Worm (Caenorhabditis elegans) whole organism, young adult: ENCODE results near the gene scrm-5.

Experiments used
- B0336.3 ChIP-seq: fragments of 200-800 bp; sonication (Bioruptor generic); IDR thresholded peaks from 2 replicates; pipeline ENCODE4 v1.3.6; 2022; ENCODE audit warnings: missing genetic modification characterization, missing compliant biosample characterization
- C06A6.2 ChIP-seq: fragments of 200-800 bp; sonication (Bioruptor generic); conservative IDR thresholded peaks from 2 replicates; pipeline ENCODE4 v1.3.6; 2022; ENCODE audit warnings: missing genetic modification characterization, missing compliant biosample characterization
- D2030.7 ChIP-seq: fragments of 200-800 bp; sonication (Bioruptor generic); IDR thresholded peaks from 2 replicates; pipeline ENCODE4 v1.3.6; 2022; ENCODE audit warnings: missing genetic modification reagents, missing genetic modification characterization, missing compliant biosample characterization
- F37B4.10 ChIP-seq: fragments of 200-800 bp; sonication (Bioruptor generic); IDR thresholded peaks from 2 replicates; pipeline ENCODE4 v1.3.6; 2022; ENCODE audit warnings: missing genetic modification characterization, missing compliant biosample characterization
- K11D2.4 ChIP-seq: fragments of 200-800 bp; sonication (Bioruptor generic); IDR thresholded peaks from 2 replicates; pipeline ENCODE4 v1.3.6; 2022; ENCODE audit warnings: missing genetic modification reagents, missing genetic modification characterization, missing compliant biosample characterization
- Y53G8AR.9 ChIP-seq: fragments of 200-800 bp; sonication (Bioruptor generic); conservative IDR thresholded peaks from 2 replicates; pipeline ENCODE4 v1.3.6; 2022; ENCODE audit warnings: missing genetic modification reagents, missing genetic modification characterization, missing compliant biosample characterization
- Y56A3A.18 ChIP-seq: fragments of 200-800 bp; sonication (Bioruptor generic); IDR thresholded peaks from 2 replicates; pipeline ENCODE4 v1.3.6; 2022; ENCODE audit warnings: missing genetic modification reagents, missing genetic modification characterization, missing compliant biosample characterization
- Y79H2A.3 ChIP-seq: fragments of 200-800 bp; sonication (Bioruptor generic); conservative IDR thresholded peaks from 2 replicates; pipeline ENCODE4 v1.3.6; 2022; ENCODE audit warnings: missing genetic modification reagents, missing genetic modification characterization, missing compliant biosample characterization
- Y95B8A.8 ChIP-seq: fragments of 200-800 bp; sonication (Bioruptor generic); IDR thresholded peaks from 2 replicates; pipeline ENCODE4 v1.3.6; 2022; ENCODE audit warnings: missing genetic modification reagents, missing genetic modification characterization, missing compliant biosample characterization
- attf-3 ChIP-seq: fragments of 200-800 bp; sonication (Bioruptor generic); conservative IDR thresholded peaks from 2 replicates; pipeline ENCODE4 v1.3.6; 2022; ENCODE audit warnings: missing genetic modification reagents, missing genetic modification characterization, missing compliant biosample characterization
- bed-1 ChIP-seq: fragments of 200-800 bp; sonication (Bioruptor generic); IDR thresholded peaks from 2 replicates; pipeline ENCODE4 v1.3.6; 2022; ENCODE audit warnings: missing genetic modification reagents, missing genetic modification characterization, missing compliant biosample characterization
- bed-2 ChIP-seq: fragments of 200-800 bp; sonication (Bioruptor generic); IDR thresholded peaks from 2 replicates; pipeline ENCODE4 v1.3.6; 2022; ENCODE audit warnings: missing genetic modification reagents, missing genetic modification characterization, missing compliant biosample characterization
- cebp-1 ChIP-seq, 2 experiments: fragments of 200-800 bp in 1 of 2; sonication (Bioruptor generic) in 1 of 2; sonication (generic microtip) in 1 of 2; IDR thresholded peaks in 1 of 2; optimal IDR thresholded peaks in 1 of 2; 2 replicates each; pipeline versions ENCODE4 v1.3.6 to Lab custom; 2017 to 2022; ENCODE audit warnings: missing compliant biosample characterization in 2 of 2, missing genetic modification characterization in 2 of 2, mild to moderate bottlenecking in 1 of 2, missing genetic modification reagents in 1 of 2, moderate library complexity in 1 of 2
- ceh-91 ChIP-seq: fragments of 200-800 bp; sonication (Bioruptor generic); IDR thresholded peaks from 2 replicates; pipeline ENCODE4 v1.3.6; 2022; ENCODE audit warnings: missing genetic modification reagents, missing genetic modification characterization, missing compliant biosample characterization
- chd-7 ChIP-seq: sonication (generic microtip); optimal IDR thresholded peaks from 2 replicates; lab custom pipeline; 2016; ENCODE audit warnings: mild to moderate bottlenecking, missing genetic modification characterization, moderate library complexity, missing compliant biosample characterization
- dox-1 ChIP-seq: fragments of 200-800 bp; sonication (Bioruptor generic); IDR thresholded peaks from 2 replicates; pipeline ENCODE4 v1.3.6; 2022; ENCODE audit warnings: missing genetic modification reagents, missing genetic modification characterization, missing compliant biosample characterization
- dpff-1 ChIP-seq: sonication (generic microtip); optimal IDR thresholded peaks from 2 replicates; lab custom pipeline; 2017; ENCODE audit warnings: mild to moderate bottlenecking, missing genetic modification characterization, missing compliant biosample characterization
- efl-1 ChIP-seq: fragments of 150-350 bp; optimal IDR thresholded peaks from 2 replicates; lab custom pipeline; 2014; ENCODE audit warnings: missing biosample characterization, missing genetic modification reagents, missing genetic modification characterization
- egl-18 ChIP-seq: fragments of 200-800 bp; sonication (Bioruptor generic); IDR thresholded peaks from 2 replicates; pipeline ENCODE4 v1.3.6; 2022; ENCODE audit warnings: missing genetic modification reagents, missing genetic modification characterization, missing compliant biosample characterization
- egl-44 ChIP-seq: fragments of 200-800 bp; sonication (Bioruptor generic); IDR thresholded peaks from 2 replicates; pipeline ENCODE4 v1.3.6; 2022; ENCODE audit warnings: missing genetic modification reagents, missing genetic modification characterization, missing compliant biosample characterization
- egrh-3 ChIP-seq: fragments of 200-800 bp; sonication (Bioruptor generic); IDR thresholded peaks from 2 replicates; pipeline ENCODE4 v1.3.6; 2022; ENCODE audit warnings: missing genetic modification reagents, missing genetic modification characterization, missing compliant biosample characterization
- ekl-4 ChIP-seq: fragments of 200-800 bp; sonication (Bioruptor generic); IDR thresholded peaks from 2 replicates; pipeline ENCODE4 v1.3.6; 2022; ENCODE audit warnings: missing genetic modification reagents, missing genetic modification characterization, missing compliant biosample characterization
- him-1 ChIP-seq: sonication (generic microtip); optimal IDR thresholded peaks from 2 replicates; lab custom pipeline; 2016; ENCODE audit warnings: missing genotype, missing genetic modification reagents, missing genetic modification characterization, missing compliant biosample characterization
- hmg-1.2 ChIP-seq: fragments of 200-800 bp; sonication (Bioruptor generic); IDR thresholded peaks from 2 replicates; pipeline ENCODE4 v1.3.6; 2022; ENCODE audit warnings: missing genetic modification reagents, missing genetic modification characterization, missing compliant biosample characterization
- let-526 ChIP-seq: fragments of 200-800 bp; sonication (Bioruptor generic); IDR thresholded peaks from 2 replicates; pipeline ENCODE4 v1.3.6; 2022; ENCODE audit warnings: missing genetic modification reagents, missing genetic modification characterization, missing compliant biosample characterization
- lin-26 ChIP-seq: fragments of 200-800 bp; sonication (Bioruptor generic); IDR thresholded peaks from 2 replicates; pipeline ENCODE4 v1.3.6; 2022; ENCODE audit warnings: missing genetic modification reagents, missing genetic modification characterization, missing compliant biosample characterization
- lir-1 ChIP-seq: fragments of 200-800 bp; sonication (Bioruptor generic); conservative IDR thresholded peaks from 2 replicates; pipeline ENCODE4 v1.3.6; 2022; ENCODE audit warnings: missing genetic modification reagents, missing genetic modification characterization, missing compliant biosample characterization
- lsl-1 ChIP-seq: fragments of 200-800 bp; sonication (Bioruptor generic); optimal IDR thresholded peaks from 2 replicates; lab custom pipeline; 2018; ENCODE audit warnings: mild to moderate bottlenecking, missing genetic modification characterization, moderate library complexity, missing compliant biosample characterization
- madf-3 ChIP-seq: fragments of 200-800 bp; sonication (Bioruptor generic); IDR thresholded peaks from 2 replicates; pipeline ENCODE4 v1.3.6; 2022; ENCODE audit warnings: missing genetic modification reagents, missing genetic modification characterization, missing compliant biosample characterization
- mcd-1 ChIP-seq: fragments of 200-800 bp; sonication (Bioruptor generic); IDR thresholded peaks from 2 replicates; pipeline ENCODE4 v1.3.6; 2022; ENCODE audit warnings: missing genetic modification reagents, missing genetic modification characterization, missing compliant biosample characterization
- nfyb-1 ChIP-seq: fragments of 200-800 bp; sonication (Bioruptor generic); IDR thresholded peaks from 2 replicates; pipeline ENCODE4 v1.3.6; 2022; ENCODE audit warnings: missing genetic modification reagents, missing genetic modification characterization, missing compliant biosample characterization
- pha-4 ChIP-seq: fragments of 150-350 bp; sonication (generic microtip); optimal IDR thresholded peaks from 2 replicates; lab custom pipeline; 2014; ENCODE audit warnings: missing biosample characterization, missing genetic modification reagents, missing genetic modification characterization
- rcor-1 ChIP-seq: fragments of 200-800 bp; sonication (Bioruptor generic); IDR thresholded peaks from 2 replicates; pipeline ENCODE4 v1.3.6; 2022; ENCODE audit warnings: missing genetic modification reagents, missing genetic modification characterization, missing compliant biosample characterization
- rec-8 ChIP-seq, 2 experiments: sonication (generic microtip); optimal IDR thresholded peaks; 2 replicates each; lab custom pipeline; 2016; ENCODE audit warnings: mild to moderate bottlenecking in 2 of 2, missing genetic modification characterization in 2 of 2, missing genetic modification reagents in 2 of 2, missing genotype in 2 of 2, missing biosample characterization in 1 of 2, missing compliant biosample characterization in 1 of 2, moderate library complexity in 1 of 2
- repo-1 ChIP-seq: sonication (generic microtip); optimal IDR thresholded peaks from 2 replicates; lab custom pipeline; 2017; ENCODE audit warnings: mild to moderate bottlenecking, missing genetic modification characterization, missing compliant biosample characterization
- sdz-38 ChIP-seq: sonication (generic microtip); optimal IDR thresholded peaks from 2 replicates; lab custom pipeline; 2016; ENCODE audit warnings: missing genotype, missing genetic modification characterization, missing compliant biosample characterization
- tbp1 ChIP-seq: fragments of 200-800 bp; sonication (Bioruptor generic); optimal IDR thresholded peaks from 2 replicates; lab custom pipeline; 2018; ENCODE audit warnings: mild to moderate bottlenecking, missing genetic modification characterization, missing compliant biosample characterization
- ztf-18 ChIP-seq: sonication (generic microtip); optimal IDR thresholded peaks from 2 replicates; lab custom pipeline; 2016; ENCODE audit warnings: missing genotype, mild to moderate bottlenecking, missing genetic modification characterization, missing compliant biosample characterization
- ztf-28 ChIP-seq: fragments of 200-800 bp; sonication (Bioruptor generic); IDR thresholded peaks from 2 replicates; pipeline ENCODE4 v1.3.6; 2022; ENCODE audit warnings: missing genetic modification reagents, missing genetic modification characterization, missing compliant biosample characterization

Gene scrm-5

ce11 chrIV:4176659-4177058 is 14.4 kb downstream of the scrm-5 start (continued):
- TF ChIP-seq D2030.7 (GFP tag; lab: Robert Waterston, UW) (peak; percentile 32; the same call in 1 of the 2 replicates), efl-1 (GFP tag; lab: Kevin White, UChicago) (peak; percentile 32), ceh-91 (GFP tag; lab: Robert Waterston, UW) (no peak), ekl-4 (no peak), rcor-1 (no peak; the same call in 1 of the 2 replicates), lsl-1 (GFP tag; lab: Kevin White, UChicago) (peak; percentile 43), Y79H2A.3 (no peak), mcd-1 (0 out of 2 replicates have a peak, but pooled peaks have one; percentile 12)

DNA sequence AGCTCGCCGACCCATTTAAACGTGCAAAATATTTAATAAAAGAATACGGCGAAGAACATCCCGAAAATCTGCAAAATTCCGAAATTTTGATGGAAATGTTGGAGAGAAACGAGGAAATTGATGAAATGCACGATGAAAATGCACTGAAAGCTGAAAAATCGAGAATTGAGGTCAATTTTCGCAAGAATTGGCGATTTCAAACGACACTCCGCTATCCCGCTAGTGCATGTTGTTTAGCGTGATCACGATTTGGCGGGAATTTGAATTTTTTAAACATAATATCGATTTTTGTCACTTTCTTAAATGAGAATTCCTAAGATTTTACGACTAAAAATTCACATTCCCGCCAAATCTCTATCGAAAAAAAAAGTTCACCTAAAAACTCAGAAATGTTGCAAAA is 15.3 kb downstream of the scrm-5 start:
- no peak for TF ChIP-seq dpff-1 (tag; lab: Kevin White, UChicago)
- TF ChIP-seq attf-3 (GFP tag; lab: Robert Waterston, UW), result peak; percentile 28; the same call in 1 of the 2 replicates
- no peak for TF ChIP-seq repo-1 (tag; lab: Kevin White, UChicago)

- no peak for TF ChIP-seq dpff-1 (tag; lab: Kevin White, UChicago)
- no peak for TF ChIP-seq tbp1 (GFP tag; lab: Kevin White, UChicago)
- no peak for TF ChIP-seq nfyb-1 (GFP tag; lab: Robert Waterston, UW)
- TF ChIP-seq lsl-1 (GFP tag; lab: Kevin White, UChicago), result no peak
- no peak for TF ChIP-seq egrh-3 (GFP tag; lab: Robert Waterston, UW)
- TF ChIP-seq sdz-38 (tag; lab: Kevin White, UChicago), result no peak
- 0 out of 2 replicates have a peak, but pooled peaks have one; percentile 16 for TF ChIP-seq lin-26 (GFP tag; lab: Robert Waterston, UW)
- no peak for TF ChIP-seq madf-3 (GFP tag; lab: Robert Waterston, UW)
- TF ChIP-seq ztf-18 (tag; lab: Kevin White, UChicago), result no peak
- no peak for TF ChIP-seq egl-44 (GFP tag; lab: Robert Waterston, UW)
- TF ChIP-seq bed-1 (GFP tag; lab: Robert Waterston, UW), result no peak
- TF ChIP-seq him-1 (tag; lab: Kevin White, UChicago), result no peak
- TF ChIP-seq chd-7 (tag; lab: Kevin White, UChicago), result no peak
- no peak for TF ChIP-seq rec-8 (tag; optimal IDR thresholded peaks at IDR 0.05; lab: Kevin White, UChicago)
- 0 out of 2 replicates have a peak, but pooled peaks have one; percentile 6 for TF ChIP-seq mcd-1
- no peak for TF ChIP-seq pha-4 (tag; lab: Kevin White, UChicago)
- TF ChIP-seq B0336.3 (GFP tag; lab: Robert Waterston, UW), result 0 out of 2 replicates have a peak, but pooled peaks have one; percentile 19
Observed at ce11 chrIV:4178424-4178823, 16.2 kb downstream of the scrm-5 start, which contains the start of gene tsen-34. tsen-34 (plus strand) TSS chrIV:4178457.

DNA sequence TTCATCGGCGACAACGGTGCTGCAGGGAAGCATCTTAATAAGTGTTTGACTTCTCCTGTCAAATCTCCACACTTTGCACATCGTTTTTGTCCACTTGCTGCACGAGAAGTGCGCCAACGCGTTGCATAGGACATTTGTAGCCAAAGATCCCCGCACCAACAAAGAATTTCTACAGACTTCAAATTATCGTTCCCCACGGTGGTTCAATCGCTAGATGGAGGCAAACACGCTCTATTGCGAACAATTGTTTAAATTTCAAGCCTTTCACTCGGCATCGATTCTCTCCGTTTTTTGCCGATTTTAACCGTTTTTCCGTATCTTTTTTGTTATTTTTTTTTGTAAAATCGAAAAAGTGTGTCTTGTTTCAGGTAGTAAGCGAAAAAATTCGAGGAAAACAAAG is 17.8 kb downstream of the scrm-5 start:
- TF ChIP-seq attf-3 (GFP tag; lab: Robert Waterston, UW) (0 out of 2 replicates have a peak, but pooled peaks have one; percentile 12), mcd-1 (peak; percentile 71), hmg-1.2 (GFP tag; lab: Robert Waterston, UW) (peak; percentile 52; the same call in 1 of the 2 replicates)
- TF ChIP-seq, all 124 proteins: peak for 3; not testable (repeated sequence) for 121

- peak; percentile 93 for TF ChIP-seq Y53G8AR.9
- TF ChIP-seq let-526 (GFP tag; lab: Robert Waterston, UW), result peak; percentile 81
- TF ChIP-seq hmg-1.2 (GFP tag; lab: Robert Waterston, UW), result peak; percentile 96
- TF ChIP-seq K11D2.4 (GFP tag; lab: Robert Waterston, UW), result peak; percentile 96
- TF ChIP-seq ceh-91 (GFP tag; lab: Robert Waterston, UW), result peak; percentile 63; the same call in 1 of the 2 replicates
- TF ChIP-seq Y95B8A.8 (GFP tag; lab: Robert Waterston, UW), result peak; percentile 89
- TF ChIP-seq mcd-1, result peak; percentile 100
- 0 out of 2 replicates have a peak, but pooled peaks have one; percentile 68 for TF ChIP-seq F37B4.10 (GFP tag; lab: Robert Waterston, UW)
- TF ChIP-seq nfyb-1 (GFP tag; lab: Robert Waterston, UW), result peak; percentile 98
- peak; percentile 43; the same call in 1 of the 2 replicates for TF ChIP-seq lir-1 (GFP tag; lab: Robert Waterston, UW)
- TF ChIP-seq ztf-28, result 0 out of 2 replicates have a peak, but pooled peaks have one; percentile 56
- peak; percentile 82 for TF ChIP-seq egl-18 (GFP tag; lab: Robert Waterston, UW)
- peak; percentile 89 for TF ChIP-seq C06A6.2 (GFP tag; lab: Robert Waterston, UW)
- TF ChIP-seq bed-2 (GFP tag; lab: Robert Waterston, UW), result peak; percentile 83
- TF ChIP-seq egl-44 (GFP tag; lab: Robert Waterston, UW), result 0 out of 2 replicates have a peak, but pooled peaks have one; percentile 45
- peak; percentile 81 for TF ChIP-seq attf-3 (GFP tag; lab: Robert Waterston, UW)
- 0 out of 2 replicates have a peak, but pooled peaks have one; percentile 51 for TF ChIP-seq Y56A3A.18 (GFP tag; lab: Robert Waterston, UW)
- TF ChIP-seq cebp-1 (GFP tag; IDR thresholded peaks at IDR 0.05; lab: Robert Waterston, UW), result peak; percentile 76
- peak; percentile 7 for TF ChIP-seq cebp-1 (tag; optimal IDR thresholded peaks at IDR 0.05; lab: Kevin White, UChicago)
- TF ChIP-seq dox-1 (GFP tag; lab: Robert Waterston, UW), result peak; percentile 97
Observed at ce11 chrIV:4184767-4185166, 22.5 kb downstream of the scrm-5 start.
